Worm (Caenorhabditis elegans) whole organism, young adult: Measurements from ENCODE around the gene F41B4.1.

Experiments used
- B0261.1 ChIP-seq: sonication (generic microtip); optimal IDR thresholded peaks from 2 replicates; lab custom pipeline; 2016; ENCODE audit warnings: mild to moderate bottlenecking, missing genetic modification characterization, moderate library complexity, missing compliant biosample characterization
- F22D6.2 ChIP-seq: sonication (generic microtip); optimal IDR thresholded peaks from 2 replicates; lab custom pipeline; 2016; ENCODE audit warnings: mild to moderate bottlenecking, missing genetic modification characterization, missing compliant biosample characterization
- F33H1.4 ChIP-seq: fragments of 200-800 bp; sonication (Bioruptor generic); IDR thresholded peaks from 2 replicates; pipeline ENCODE4 v1.3.6; 2022; ENCODE audit warnings: missing genetic modification reagents, missing genetic modification characterization, missing compliant biosample characterization
- F52B5.7 ChIP-seq: sonication (generic microtip); optimal IDR thresholded peaks from 2 replicates; lab custom pipeline; 2016; ENCODE audit warnings: mild to moderate bottlenecking, missing genetic modification characterization, missing compliant biosample characterization
- K11D2.4 ChIP-seq: fragments of 200-800 bp; sonication (Bioruptor generic); IDR thresholded peaks from 2 replicates; pipeline ENCODE4 v1.3.6; 2022; ENCODE audit warnings: missing genetic modification reagents, missing genetic modification characterization, missing compliant biosample characterization
- Y79H2A.3 ChIP-seq: fragments of 200-800 bp; sonication (Bioruptor generic); conservative IDR thresholded peaks from 2 replicates; pipeline ENCODE4 v1.3.6; 2022; ENCODE audit warnings: missing genetic modification reagents, missing genetic modification characterization, missing compliant biosample characterization
- aptf-2 ChIP-seq: fragments of 200-800 bp; sonication (Bioruptor generic); conservative IDR thresholded peaks from 2 replicates; pipeline ENCODE4 v1.3.6; 2022; ENCODE audit warnings: missing genetic modification reagents, missing genetic modification characterization, missing compliant biosample characterization
- atf-7 ChIP-seq: sonication (generic microtip); optimal IDR thresholded peaks from 2 replicates; lab custom pipeline; 2017; ENCODE audit warnings: mild to moderate bottlenecking, missing genetic modification characterization, missing compliant biosample characterization
- cebp-1 ChIP-seq, 2 experiments: fragments of 200-800 bp in 1 of 2; sonication (Bioruptor generic) in 1 of 2; sonication (generic microtip) in 1 of 2; IDR thresholded peaks in 1 of 2; optimal IDR thresholded peaks in 1 of 2; 2 replicates each; pipeline versions ENCODE4 v1.3.6 to Lab custom; 2017 to 2022; ENCODE audit warnings: missing compliant biosample characterization in 2 of 2, missing genetic modification characterization in 2 of 2, mild to moderate bottlenecking in 1 of 2, missing genetic modification reagents in 1 of 2, moderate library complexity in 1 of 2
- chd-7 ChIP-seq: sonication (generic microtip); optimal IDR thresholded peaks from 2 replicates; lab custom pipeline; 2016; ENCODE audit warnings: mild to moderate bottlenecking, missing genetic modification characterization, moderate library complexity, missing compliant biosample characterization
- die-1 ChIP-seq: sonication (generic microtip); optimal IDR thresholded peaks from 2 replicates; lab custom pipeline; 2016; ENCODE audit warnings: missing genotype, mild to moderate bottlenecking, missing genetic modification characterization, missing compliant biosample characterization
- efl-1 ChIP-seq: fragments of 150-350 bp; optimal IDR thresholded peaks from 2 replicates; lab custom pipeline; 2014; ENCODE audit warnings: missing biosample characterization, missing genetic modification reagents, missing genetic modification characterization
- egl-18 ChIP-seq: fragments of 200-800 bp; sonication (Bioruptor generic); IDR thresholded peaks from 2 replicates; pipeline ENCODE4 v1.3.6; 2022; ENCODE audit warnings: missing genetic modification reagents, missing genetic modification characterization, missing compliant biosample characterization
- egl-44 ChIP-seq: fragments of 200-800 bp; sonication (Bioruptor generic); IDR thresholded peaks from 2 replicates; pipeline ENCODE4 v1.3.6; 2022; ENCODE audit warnings: missing genetic modification reagents, missing genetic modification characterization, missing compliant biosample characterization
- ekl-4 ChIP-seq: fragments of 200-800 bp; sonication (Bioruptor generic); IDR thresholded peaks from 2 replicates; pipeline ENCODE4 v1.3.6; 2022; ENCODE audit warnings: missing genetic modification reagents, missing genetic modification characterization, missing compliant biosample characterization
- ets-4 ChIP-seq: fragments of 200-800 bp; sonication (Bioruptor generic); optimal IDR thresholded peaks from 2 replicates; lab custom pipeline; 2018; ENCODE audit warnings: mild to moderate bottlenecking, missing genetic modification characterization, missing compliant biosample characterization
- hmg-20 ChIP-seq: fragments of 200-800 bp; sonication (Bioruptor generic); IDR thresholded peaks from 2 replicates; pipeline ENCODE4 v1.3.6; 2022; ENCODE audit warnings: missing genetic modification reagents, missing genetic modification characterization, missing compliant biosample characterization
- hsf-1 ChIP-seq: fragments of 200-800 bp; sonication (Bioruptor generic); IDR thresholded peaks from 2 replicates; pipeline ENCODE4 v1.3.6; 2022; ENCODE audit warnings: missing genetic modification reagents, missing genetic modification characterization, missing compliant biosample characterization
- madf-3 ChIP-seq: fragments of 200-800 bp; sonication (Bioruptor generic); IDR thresholded peaks from 2 replicates; pipeline ENCODE4 v1.3.6; 2022; ENCODE audit warnings: missing genetic modification reagents, missing genetic modification characterization, missing compliant biosample characterization
- mcd-1 ChIP-seq: fragments of 200-800 bp; sonication (Bioruptor generic); IDR thresholded peaks from 2 replicates; pipeline ENCODE4 v1.3.6; 2022; ENCODE audit warnings: missing genetic modification reagents, missing genetic modification characterization, missing compliant biosample characterization
- nfya-1 ChIP-seq: sonication (generic microtip); optimal IDR thresholded peaks from 2 replicates; lab custom pipeline; 2017; ENCODE audit warnings: antibody characterized with exemption, missing compliant biosample characterization, missing genetic modification characterization, borderline replicate concordance; ENCODE audit not compliant: insufficient read depth
- nhr-80 ChIP-seq: sonication (generic microtip); optimal IDR thresholded peaks from 2 replicates; lab custom pipeline; 2016; ENCODE audit warnings: missing genetic modification characterization, missing compliant biosample characterization
- nhr-90 ChIP-seq: sonication (generic microtip); optimal IDR thresholded peaks from 2 replicates; lab custom pipeline; 2016; ENCODE audit warnings: missing genotype, mild to moderate bottlenecking, missing genetic modification characterization, missing compliant biosample characterization
- pbrm-1 ChIP-seq: fragments of 200-800 bp; sonication (Bioruptor generic); IDR thresholded peaks from 2 replicates; pipeline ENCODE4 v1.3.6; 2022; ENCODE audit warnings: missing genetic modification reagents, missing genetic modification characterization, missing compliant biosample characterization
- rec-8 ChIP-seq, 2 experiments: sonication (generic microtip); optimal IDR thresholded peaks; 2 replicates each; lab custom pipeline; 2016; ENCODE audit warnings: mild to moderate bottlenecking in 2 of 2, missing genetic modification characterization in 2 of 2, missing genetic modification reagents in 2 of 2, missing genotype in 2 of 2, missing biosample characterization in 1 of 2, missing compliant biosample characterization in 1 of 2, moderate library complexity in 1 of 2
- repo-1 ChIP-seq: sonication (generic microtip); optimal IDR thresholded peaks from 2 replicates; lab custom pipeline; 2017; ENCODE audit warnings: mild to moderate bottlenecking, missing genetic modification characterization, missing compliant biosample characterization
- tbp1 ChIP-seq: fragments of 200-800 bp; sonication (Bioruptor generic); optimal IDR thresholded peaks from 2 replicates; lab custom pipeline; 2018; ENCODE audit warnings: mild to moderate bottlenecking, missing genetic modification characterization, missing compliant biosample characterization
- tlf-1 ChIP-seq: fragments of 200-800 bp; sonication (Bioruptor generic); optimal IDR thresholded peaks from 2 replicates; lab custom pipeline; 2018; ENCODE audit warnings: mild to moderate bottlenecking, missing genetic modification characterization, missing compliant biosample characterization
- unc-62 ChIP-seq: fragments of 150-350 bp; optimal IDR thresholded peaks from 2 replicates; lab custom pipeline; 2014; ENCODE audit warnings: missing biosample characterization, missing genetic modification reagents, missing genetic modification characterization
- xnd-1 ChIP-seq: sonication (generic microtip); optimal IDR thresholded peaks from 2 replicates; lab custom pipeline; 2016; ENCODE audit warnings: missing genotype, missing genetic modification reagents, missing genetic modification characterization, missing compliant biosample characterization
- zim-3 ChIP-seq: sonication (generic microtip); optimal IDR thresholded peaks from 2 replicates; lab custom pipeline; 2017; ENCODE audit warnings: mild to moderate bottlenecking, missing genetic modification characterization, moderate library complexity, missing compliant biosample characterization

The F41B4.1 gene

ce11 chrX:6792281-6793003 is 33.2 kb downstream of the F41B4.1 start (continued):
- TF ChIP-seq aptf-2 (GFP tag; lab: Robert Waterston, UW) (no peak), nhr-80 (tag; lab: Kevin White, UChicago) (peak; percentile 63), ekl-4 (GFP tag; lab: Robert Waterston, UW) (no peak)

- TF ChIP-seq tlf-1 (no peak), K11D2.4 (GFP tag; lab: Robert Waterston, UW) (no peak), nfya-1 (tag; lab: Kevin White, UChicago) (no peak), ekl-4 (GFP tag; lab: Robert Waterston, UW) (no peak), hmg-20 (GFP tag; lab: Robert Waterston, UW) (no peak), rec-8 (tag; optimal IDR thresholded peaks at IDR 0.05; lab: Kevin White, UChicago) (no peak), efl-1 (no peak), F52B5.7 (no peak), unc-62 (GFP tag; lab: Kevin White, UChicago) (no peak), zim-3 (tag; lab: Kevin White, UChicago) (no peak), egl-18 (GFP tag; lab: Robert Waterston, UW) (no peak)
Observed at ce11 chrX:6790986-6791385, 34.7 kb downstream of the F41B4.1 start, which contains the start of gene asp-3. Gene asp-3, plus strand, starts transcription at chrX:6791064.

ce11 chrX:6790457-6790856 is 35.2 kb downstream of the F41B4.1 start:
- TF ChIP-seq ets-4 (GFP tag; lab: Kevin White, UChicago): no peak
- TF ChIP-seq hsf-1: peak; percentile 50; the same call in 1 of the 2 replicates
- TF ChIP-seq B0261.1: no peak
- no peak for TF ChIP-seq Y79H2A.3 (GFP tag; lab: Robert Waterston, UW)
- TF ChIP-seq, all 124 proteins: peak for 1

ce11 chrX:6788965-6789573 is 36.6 kb downstream of the F41B4.1 start, which contains the start of gene sgca-1:
Gene sgca-1, minus strand, starts transcription at chrX:6789548.
- TF ChIP-seq die-1 (tag; lab: Kevin White, UChicago) (no peak), cebp-1 (GFP tag; IDR thresholded peaks at IDR 0.05; lab: Robert Waterston, UW) (0 out of 2 replicates have a peak, but pooled peaks have one; percentile 10), cebp-1 (tag; optimal IDR thresholded peaks at IDR 0.05; lab: Kevin White, UChicago) (peak; percentile 74), nfya-1 (tag; lab: Kevin White, UChicago) (no peak), egl-44 (GFP tag; lab: Robert Waterston, UW) (no peak), mcd-1 (GFP tag; lab: Robert Waterston, UW) (no peak), nhr-80 (tag; lab: Kevin White, UChicago) (peak; percentile 78), pbrm-1 (GFP tag; lab: Robert Waterston, UW) (no peak), F22D6.2 (tag; lab: Kevin White, UChicago) (no peak), atf-7 (peak; percentile 10), ets-4 (GFP tag; lab: Kevin White, UChicago) (peak; percentile 74), madf-3 (GFP tag; lab: Robert Waterston, UW) (no peak), repo-1 (tag; lab: Kevin White, UChicago) (no peak), xnd-1 (tag; lab: Kevin White, UChicago) (no peak), F33H1.4 (GFP tag; lab: Robert Waterston, UW) (no peak), chd-7 (tag; lab: Kevin White, UChicago) (no peak), tbp1 (no peak), nhr-90 (tag; lab: Kevin White, UChicago) (peak; percentile 36)
- TF ChIP-seq, all 124 proteins: peak for 5
